Fruit fly (Drosophila melanogaster) whole organism, embryonic: ENCODE results near the gene CG31548.

Experiments
- CG10543 ChIP-seq: fragments of 200-800 bp; sonication (Bioruptor generic); optimal IDR thresholded peaks from 3 replicates; lab custom pipeline; 2017; ENCODE audit warnings: missing biosample characterization, mild to moderate bottlenecking, missing genetic modification characterization, moderate library complexity
- CG13123 ChIP-seq: fragments of 200-800 bp; sonication (Bioruptor generic); optimal IDR thresholded peaks from 2 replicates; lab custom pipeline; 2016; ENCODE audit warnings: missing biosample characterization, missing genetic modification characterization
- CG1602 ChIP-seq: fragments of 200-800 bp; sonication (Bioruptor generic); optimal IDR thresholded peaks from 3 replicates; lab custom pipeline; 2016; ENCODE audit warnings: missing biosample characterization, missing genetic modification characterization
- CG1603 ChIP-seq: fragments of 200-800 bp; sonication (Bioruptor generic); optimal IDR thresholded peaks from 2 replicates; lab custom pipeline; 2019; ENCODE audit warnings: missing biosample characterization, mild to moderate bottlenecking, missing genetic modification characterization, moderate library complexity
- CG16813 ChIP-seq: fragments of 200-800 bp; sonication (Bioruptor generic); IDR thresholded peaks from 3 replicates; pipeline ENCODE4 v1.3.6; 2022; ENCODE audit warnings: missing biosample characterization, missing genetic modification characterization; ENCODE audit not compliant: partially characterized antibody
- CG17359 ChIP-seq: fragments of 200-800 bp; sonication (Bioruptor generic); optimal IDR thresholded peaks from 3 replicates; lab custom pipeline; 2018; ENCODE audit warnings: missing biosample characterization, mild to moderate bottlenecking, missing genetic modification characterization, moderate library complexity
- CG4360 ChIP-seq: fragments of 200-800 bp; sonication (Bioruptor generic); IDR thresholded peaks from 2 replicates; pipeline ENCODE4 v1.3.6; 2022; ENCODE audit warnings: missing biosample characterization, missing genetic modification characterization
- CG5180 ChIP-seq: fragments of 200-800 bp; sonication (Bioruptor generic); optimal IDR thresholded peaks from 3 replicates; lab custom pipeline; 2017; ENCODE audit warnings: missing biosample characterization, missing genetic modification characterization, mild to moderate bottlenecking, moderate library complexity, missing genetic modification reagents
- ERR ChIP-seq: fragments of 200-800 bp; sonication (Bioruptor generic); optimal IDR thresholded peaks from 2 replicates; lab custom pipeline; 2016; ENCODE audit warnings: missing biosample characterization, missing genetic modification characterization
- Elba2 ChIP-seq: fragments of 200-800 bp; sonication (Bioruptor generic); optimal IDR thresholded peaks from 3 replicates; lab custom pipeline; 2016; ENCODE audit warnings: missing biosample characterization, missing genetic modification characterization
- Fer1 ChIP-seq: fragments of 200-800 bp; sonication (Bioruptor generic); optimal IDR thresholded peaks from 2 replicates; lab custom pipeline; 2017; ENCODE audit warnings: missing biosample characterization, mild to moderate bottlenecking, missing genetic modification characterization
- Gsc ChIP-seq: fragments of 200-800 bp; sonication (Bioruptor generic); IDR thresholded peaks from 2 replicates; pipeline ENCODE4 v1.3.6; 2022; ENCODE audit warnings: missing biosample characterization, missing genetic modification characterization
- H2.0 ChIP-seq: fragments of 200-800 bp; sonication (Bioruptor generic); IDR thresholded peaks from 2 replicates; pipeline ENCODE4 v1.3.6; 2022; ENCODE audit warnings: missing biosample characterization, missing genetic modification characterization
- HmgD ChIP-seq: fragments of 200-800 bp; sonication (Bioruptor generic); optimal IDR thresholded peaks from 3 replicates; lab custom pipeline; 2016; ENCODE audit warnings: missing biosample characterization, missing genetic modification characterization
- Hr51 ChIP-seq, 2 experiments: fragments of 200-800 bp; sonication (Bioruptor generic); optimal IDR thresholded peaks; 2 replicates in 1 of 2; 3 replicates in 1 of 2; lab custom pipeline; 2016 to 2018; ENCODE audit warnings: missing biosample characterization in 2 of 2, missing genetic modification characterization in 2 of 2, mild to moderate bottlenecking in 1 of 2, moderate library complexity in 1 of 2
- Hsf ChIP-seq: fragments of 200-800 bp; sonication (Bioruptor generic); optimal IDR thresholded peaks from 3 replicates; lab custom pipeline; 2016; ENCODE audit warnings: missing biosample characterization, missing genetic modification characterization
- Lhr ChIP-seq: fragments of 200-800 bp; sonication (Bioruptor generic); optimal IDR thresholded peaks from 3 replicates; lab custom pipeline; 2017; ENCODE audit warnings: mild to moderate bottlenecking, missing biosample characterization, missing genetic modification reagents, missing genetic modification characterization
- Lpt ChIP-seq: fragments of >200 bp; optimal IDR thresholded peaks from 2 replicates; lab custom pipeline; 2018; ENCODE audit warnings: missing biosample characterization, missing genetic modification characterization
- MTF-1 ChIP-seq: fragments of 200-800 bp; sonication (Bioruptor generic); optimal IDR thresholded peaks from 2 replicates; lab custom pipeline; 2018; ENCODE audit warnings: missing biosample characterization, mild to moderate bottlenecking, missing genetic modification characterization, borderline replicate concordance
- NC2β ChIP-seq: fragments of 200-800 bp; sonication (Bioruptor generic); optimal IDR thresholded peaks from 2 replicates; lab custom pipeline; 2016; ENCODE audit warnings: missing biosample characterization, missing genetic modification characterization
- Nf-YB ChIP-seq: fragments of 200-800 bp; sonication (Bioruptor generic); optimal IDR thresholded peaks from 3 replicates; lab custom pipeline; 2019; ENCODE audit warnings: missing biosample characterization, mild to moderate bottlenecking, missing genetic modification characterization, moderate library complexity
- Optix ChIP-seq: fragments of 200-800 bp; sonication (Bioruptor generic); IDR thresholded peaks from 3 replicates; pipeline ENCODE4 v1.3.6; 2022; ENCODE audit warnings: missing biosample characterization, missing genetic modification characterization
- ab ChIP-seq: fragments of 200-800 bp; sonication (Bioruptor generic); optimal IDR thresholded peaks from 2 replicates; lab custom pipeline; 2016; ENCODE audit warnings: missing biosample characterization, missing genetic modification characterization
- aop ChIP-seq: fragments of 200-800 bp; sonication (Bioruptor generic); IDR thresholded peaks from 2 replicates; pipeline ENCODE4 v1.3.6; 2022; ENCODE audit warnings: missing biosample characterization, missing genetic modification characterization
- ap ChIP-seq: fragments of 200-800 bp; sonication (Bioruptor generic); IDR thresholded peaks from 2 replicates; pipeline ENCODE4 v1.3.6; 2022; ENCODE audit warnings: missing biosample characterization, missing genetic modification characterization
- ara ChIP-seq: fragments of 200-800 bp; sonication (Bioruptor generic); IDR thresholded peaks from 2 replicates; pipeline ENCODE4 v1.3.6; 2022; ENCODE audit warnings: missing biosample characterization, missing genetic modification characterization
- az2 ChIP-seq: fragments of 200-800 bp; sonication (Bioruptor generic); optimal IDR thresholded peaks from 3 replicates; lab custom pipeline; 2016; ENCODE audit warnings: missing biosample characterization, missing genetic modification characterization
- cato ChIP-seq: fragments of 200-800 bp; sonication (Bioruptor generic); optimal IDR thresholded peaks from 2 replicates; lab custom pipeline; 2016; ENCODE audit warnings: missing biosample characterization, missing genetic modification characterization, borderline replicate concordance
- caup ChIP-seq: fragments of 200-800 bp; sonication (Bioruptor generic); optimal IDR thresholded peaks from 3 replicates; lab custom pipeline; 2017; ENCODE audit warnings: missing biosample characterization, mild to moderate bottlenecking, missing genetic modification characterization, moderate library complexity; ENCODE audit not compliant: severe bottlenecking
- chn ChIP-seq: fragments of 200-800 bp; sonication (Bioruptor generic); optimal IDR thresholded peaks from 2 replicates; lab custom pipeline; 2016; ENCODE audit warnings: missing biosample characterization, missing genetic modification characterization
- ci ChIP-seq: fragments of 200-800 bp; sonication (Bioruptor generic); IDR thresholded peaks from 3 replicates; pipeline ENCODE4 v1.3.6; 2022; ENCODE audit warnings: missing biosample characterization, missing genetic modification characterization
- disco-r ChIP-seq: fragments of 200-800 bp; sonication (Bioruptor generic); optimal IDR thresholded peaks from 2 replicates; lab custom pipeline; 2016; ENCODE audit warnings: missing biosample characterization, missing genetic modification characterization
- dmrt11E ChIP-seq: fragments of 200-800 bp; sonication (Bioruptor generic); optimal IDR thresholded peaks from 3 replicates; lab custom pipeline; 2018; ENCODE audit warnings: missing biosample characterization, mild to moderate bottlenecking, missing genetic modification characterization, moderate library complexity
- ewg ChIP-seq: fragments of 200-800 bp; sonication (Bioruptor generic); optimal IDR thresholded peaks from 3 replicates; lab custom pipeline; 2017; ENCODE audit warnings: mild to moderate bottlenecking, missing biosample characterization, missing genetic modification reagents, missing genetic modification characterization
- fd96Cb ChIP-seq: fragments of 200-800 bp; sonication (Bioruptor generic); optimal IDR thresholded peaks from 2 replicates; lab custom pipeline; 2018; ENCODE audit warnings: missing biosample characterization, mild to moderate bottlenecking, missing genetic modification characterization, moderate library complexity
- gcm2 ChIP-seq: fragments of 200-800 bp; sonication (Bioruptor generic); optimal IDR thresholded peaks from 2 replicates; lab custom pipeline; 2016; ENCODE audit warnings: missing biosample characterization, missing genetic modification characterization
- gem ChIP-seq: fragments of 200-800 bp; sonication (Bioruptor generic); optimal IDR thresholded peaks from 2 replicates; lab custom pipeline; 2019; ENCODE audit warnings: missing biosample characterization, mild to moderate bottlenecking, missing genetic modification characterization, moderate library complexity
- kah ChIP-seq: fragments of 200-800 bp; sonication (Bioruptor generic); optimal IDR thresholded peaks from 2 replicates; lab custom pipeline; 2018; ENCODE audit warnings: missing biosample characterization, mild to moderate bottlenecking, missing genetic modification characterization
- knrl ChIP-seq: fragments of 200-800 bp; sonication (Bioruptor generic); IDR thresholded peaks from 3 replicates; pipeline ENCODE4 v1.3.6; 2022; ENCODE audit warnings: missing biosample characterization, missing genetic modification characterization; ENCODE audit not compliant: partially characterized antibody
- org-1 ChIP-seq: fragments of 200-800 bp; sonication (Bioruptor generic); optimal IDR thresholded peaks from 2 replicates; lab custom pipeline; 2017; ENCODE audit warnings: missing biosample characterization, missing genetic modification characterization
- peb ChIP-seq: fragments of 200-800 bp; sonication (Bioruptor generic); IDR thresholded peaks from 2 replicates; pipeline ENCODE4 v1.3.6; 2022; ENCODE audit warnings: missing biosample characterization, missing genetic modification characterization
- pho ChIP-seq: fragments of 200-800 bp; sonication (Bioruptor generic); optimal IDR thresholded peaks from 2 replicates; lab custom pipeline; 2016; ENCODE audit warnings: missing biosample characterization, missing genetic modification characterization
- pnt ChIP-seq: fragments of 200-800 bp; sonication (Bioruptor generic); optimal IDR thresholded peaks from 3 replicates; lab custom pipeline; 2016; ENCODE audit warnings: missing biosample characterization, missing genetic modification characterization
- sd ChIP-seq: fragments of 200-800 bp; sonication (Bioruptor generic); optimal IDR thresholded peaks from 3 replicates; lab custom pipeline; 2018; ENCODE audit warnings: missing biosample characterization, mild to moderate bottlenecking, missing genetic modification characterization, moderate library complexity
- sens ChIP-seq: fragments of 200-800 bp; sonication (Bioruptor generic); peaks from one replicate; lab custom pipeline; 2016; ENCODE audit warnings: missing biosample characterization, missing genetic modification characterization
- sima ChIP-seq: fragments of 200-800 bp; sonication (Bioruptor generic); optimal IDR thresholded peaks from 2 replicates; lab custom pipeline; 2016; ENCODE audit warnings: missing biosample characterization, missing genetic modification characterization
- tll ChIP-seq, 2 experiments: fragments of 200-800 bp in 1 of 2; fragments of >200 bp in 1 of 2; sonication (Bioruptor generic) in 1 of 2; optimal IDR thresholded peaks; 2 replicates each; lab custom pipeline; 2017 to 2019; ENCODE audit warnings: missing biosample characterization in 2 of 2, missing genetic modification characterization in 2 of 2, mild to moderate bottlenecking in 1 of 2, moderate library complexity in 1 of 2
- tx ChIP-seq: fragments of 200-800 bp; sonication (Bioruptor generic); optimal IDR thresholded peaks from 2 replicates; lab custom pipeline; 2016; ENCODE audit warnings: missing biosample characterization, missing genetic modification characterization
- yki ChIP-seq: fragments of >200 bp; optimal IDR thresholded peaks from 3 replicates; lab custom pipeline; 2018
- zen ChIP-seq: fragments of 200-800 bp; sonication (Bioruptor generic); optimal IDR thresholded peaks from 3 replicates; lab custom pipeline; 2018; ENCODE audit warnings: missing biosample characterization, mild to moderate bottlenecking, missing genetic modification characterization, moderate library complexity

CG31548 gene

DNA sequence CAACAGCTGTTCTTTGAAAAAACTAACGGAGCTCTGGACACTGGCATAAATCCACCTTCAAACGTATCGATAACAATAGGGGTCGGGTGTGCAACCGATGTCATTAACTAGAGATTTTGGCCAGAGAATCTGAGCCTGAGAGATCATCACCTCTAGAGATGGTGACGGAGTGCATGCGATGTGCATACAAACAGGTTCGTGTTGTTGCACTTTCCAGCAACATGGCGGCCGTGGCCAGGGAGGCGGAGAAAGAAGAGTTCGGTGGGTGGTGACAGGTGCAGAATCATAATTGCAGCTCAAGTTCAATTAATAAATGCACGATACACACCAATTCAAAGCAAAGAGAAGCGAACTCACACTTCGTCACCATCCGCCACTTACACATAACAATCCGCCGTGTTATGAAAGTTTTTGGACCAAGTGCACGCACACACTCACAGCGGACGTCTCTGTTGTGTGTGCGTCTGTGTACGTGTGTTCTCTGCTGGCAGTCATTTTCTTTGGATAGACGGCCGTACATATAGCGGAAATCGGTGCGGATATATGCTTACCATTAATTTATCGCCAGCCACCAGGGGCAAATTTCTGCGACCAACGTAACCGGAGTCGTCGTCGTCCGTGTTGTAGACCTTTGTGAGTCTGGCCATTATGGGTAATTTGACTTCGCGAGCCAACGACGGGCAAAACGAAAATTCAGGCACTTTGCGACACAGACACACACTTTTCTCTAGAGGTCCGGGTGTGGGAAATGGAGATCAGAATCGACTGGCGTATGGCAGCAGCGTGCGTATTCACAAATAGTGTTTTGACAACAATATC, 22.5 kb upstream of the CG31548 start (continued):
- TF ChIP-seq CG4360 (GFP tag; lab: Robert Waterston, UW): peak; percentile 46; the same call in 1 of the 2 replicates
- no peak for TF ChIP-seq aop (GFP tag; lab: Robert Waterston, UW)
- TF ChIP-seq H2.0: no peak
- TF ChIP-seq Elba2 (GFP tag; lab: Kevin White, UChicago): no peak
- TF ChIP-seq CG13123 (GFP tag; lab: Kevin White, UChicago): no peak
- peak; percentile 39; the same call in 1 of the 3 replicates for TF ChIP-seq CG16813 (GFP tag; lab: Robert Waterston, UW)
- peak; percentile 4 for TF ChIP-seq ab
- TF ChIP-seq Hr51 (GFP tag; optimal IDR thresholded peaks at IDR 0.05; lab: Kevin White, UChicago): no peak
- TF ChIP-seq knrl (GFP tag; lab: Robert Waterston, UW): peak; percentile 36; the same call in 2 of the 3 replicates
- no peak for TF ChIP-seq tx (GFP tag; lab: Kevin White, UChicago)
- TF ChIP-seq ERR (GFP tag; lab: Kevin White, UChicago): peak; percentile 1
- TF ChIP-seq dmrt11E (tag; lab: Kevin White, UChicago): no peak
- no peak for TF ChIP-seq CG1602 (GFP tag; lab: Kevin White, UChicago)
- TF ChIP-seq Gsc (GFP tag; lab: Robert Waterston, UW): no peak
- TF ChIP-seq ap: no peak
- no peak for TF ChIP-seq peb (GFP tag; lab: Robert Waterston, UW)
- peak; percentile 60 for TF ChIP-seq sens (GFP tag; lab: Kevin White, UChicago)
- no peak for TF ChIP-seq chn (GFP tag; lab: Kevin White, UChicago)
- no peak for TF ChIP-seq pnt (GFP tag; lab: Kevin White, UChicago)
- TF ChIP-seq ara (GFP tag; lab: Robert Waterston, UW): no peak
- no peak for TF ChIP-seq kah (GFP tag; lab: Kevin White, UChicago)
- no peak for TF ChIP-seq HmgD (GFP tag; lab: Kevin White, UChicago)
- TF ChIP-seq CG17359 (tag; lab: Kevin White, UChicago): no peak
- no peak for TF ChIP-seq cato
- TF ChIP-seq pho (GFP tag; lab: Kevin White, UChicago): no peak
- TF ChIP-seq Fer1 (GFP tag; lab: Kevin White, UChicago): peak; percentile 6
- TF ChIP-seq sd: no peak
- TF ChIP-seq zen (tag; lab: Kevin White, UChicago): peak; percentile 25
- no peak for TF ChIP-seq yki (lab: Kevin White, UChicago)
- TF ChIP-seq fd96Cb (tag; lab: Kevin White, UChicago): no peak
- TF ChIP-seq caup (GFP tag; lab: Kevin White, UChicago): no peak
- no peak for TF ChIP-seq Optix (GFP tag; lab: Robert Waterston, UW)
- no peak for TF ChIP-seq NC2β (GFP tag; lab: Kevin White, UChicago)
- TF ChIP-seq gcm2 (GFP tag; lab: Kevin White, UChicago): no peak
- no peak for TF ChIP-seq Lhr (GFP tag; lab: Kevin White, UChicago)
- TF ChIP-seq CG10543 (GFP tag; lab: Kevin White, UChicago): no peak
- no peak for TF ChIP-seq az2 (GFP tag; lab: Kevin White, UChicago)
- TF ChIP-seq CG5180 (GFP tag; lab: Kevin White, UChicago): no peak
- no peak for TF ChIP-seq ewg (GFP tag; lab: Kevin White, UChicago)
- TF ChIP-seq disco-r: no peak
- peak; percentile 24 for TF ChIP-seq CG1603
- TF ChIP-seq ci (GFP tag; lab: Robert Waterston, UW): no peak
- no peak for TF ChIP-seq gem
- no peak for TF ChIP-seq org-1 (GFP tag; lab: Kevin White, UChicago)
- no peak for TF ChIP-seq tll (GFP tag; optimal IDR thresholded peaks at IDR 0.05; lab: Kevin White, UChicago)
- no peak for TF ChIP-seq sima
- TF ChIP-seq Lpt (GFP tag; lab: Kevin White, UChicago): no peak
- TF ChIP-seq Hsf (GFP tag; lab: Kevin White, UChicago): no peak
- TF ChIP-seq Nf-YB (GFP tag; lab: Kevin White, UChicago): no peak
- no peak for TF ChIP-seq MTF-1 (GFP tag; lab: Kevin White, UChicago)
